Fruit fly (Drosophila melanogaster) whole organism, embryonic: ENCODE measurements around the gene Naa20A.

Experiments
- BEAF-32 ChIP-seq: fragments of 200-800 bp; sonication (Bioruptor generic); optimal IDR thresholded peaks from 3 replicates; lab custom pipeline; 2017; ENCODE audit warnings: missing biosample characterization, missing genetic modification characterization, mild to moderate bottlenecking, moderate library complexity, missing genetic modification reagents
- CG10654 ChIP-seq: fragments of 200-800 bp; sonication (Bioruptor generic); optimal IDR thresholded peaks from 2 replicates; lab custom pipeline; 2016; ENCODE audit warnings: missing biosample characterization, missing genetic modification characterization
- CG11695 ChIP-seq: fragments of 200-800 bp; sonication (Bioruptor generic); IDR thresholded peaks from 3 replicates; pipeline ENCODE4 v1.3.6; 2022; ENCODE audit warnings: missing biosample characterization, missing genetic modification characterization
- CG11723 ChIP-seq: fragments of 200-800 bp; sonication (Bioruptor generic); optimal IDR thresholded peaks from 2 replicates; lab custom pipeline; 2017; ENCODE audit warnings: missing biosample characterization, mild to moderate bottlenecking, missing genetic modification characterization
- CG12155 ChIP-seq: fragments of 200-800 bp; sonication (Bioruptor generic); optimal IDR thresholded peaks from 3 replicates; lab custom pipeline; 2016; ENCODE audit warnings: missing biosample characterization, missing genetic modification characterization
- CG13287 ChIP-seq: fragments of 200-800 bp; sonication (Bioruptor generic); IDR thresholded peaks from 2 replicates; pipeline ENCODE4 v1.3.6; 2022; ENCODE audit warnings: missing biosample characterization, missing genetic modification characterization; ENCODE audit not compliant: partially characterized antibody
- CG15269 ChIP-seq: fragments of 200-800 bp; sonication (Bioruptor generic); optimal IDR thresholded peaks from 2 replicates; lab custom pipeline; 2018; ENCODE audit warnings: missing biosample characterization, mild to moderate bottlenecking, missing genetic modification characterization, moderate library complexity
- CG17612 ChIP-seq: fragments of 200-800 bp; sonication (Bioruptor generic); IDR thresholded peaks from 2 replicates; pipeline ENCODE4 v1.3.6; 2022; ENCODE audit warnings: missing biosample characterization, missing genetic modification characterization
- CG18599 ChIP-seq: fragments of 200-800 bp; sonication (Bioruptor generic); optimal IDR thresholded peaks from 3 replicates; lab custom pipeline; 2017; ENCODE audit warnings: missing biosample characterization, missing genetic modification characterization, mild to moderate bottlenecking, moderate library complexity, missing genetic modification reagents
- CG2875 ChIP-seq: fragments of 200-800 bp; sonication (Bioruptor generic); optimal IDR thresholded peaks from 2 replicates; lab custom pipeline; 2017; ENCODE audit warnings: missing biosample characterization, mild to moderate bottlenecking, missing genetic modification characterization, missing genetic modification reagents
- CG2889 ChIP-seq: fragments of 200-800 bp; sonication (Bioruptor generic); IDR thresholded peaks from 3 replicates; pipeline ENCODE4 v1.3.6; 2022; ENCODE audit warnings: missing biosample characterization, missing genetic modification characterization
- CG31441 ChIP-seq: fragments of 200-800 bp; sonication (Bioruptor generic); IDR thresholded peaks from 2 replicates; pipeline ENCODE4 v1.3.6; 2022; ENCODE audit warnings: missing biosample characterization, missing genetic modification characterization
- CG3726 ChIP-seq: fragments of 200-800 bp; sonication (Bioruptor generic); IDR thresholded peaks from 3 replicates; pipeline ENCODE4, ENCODE4 v1.3.6; 2022; ENCODE audit warnings: missing biosample characterization, missing genetic modification characterization
- CG4617 ChIP-seq: fragments of 200-800 bp; sonication (Bioruptor generic); optimal IDR thresholded peaks from 3 replicates; lab custom pipeline; 2016; ENCODE audit warnings: missing biosample characterization, missing genetic modification characterization, borderline replicate concordance
- CG5180 ChIP-seq: fragments of 200-800 bp; sonication (Bioruptor generic); optimal IDR thresholded peaks from 3 replicates; lab custom pipeline; 2017; ENCODE audit warnings: missing biosample characterization, missing genetic modification characterization, mild to moderate bottlenecking, moderate library complexity, missing genetic modification reagents
- CG5953 ChIP-seq: fragments of 200-800 bp; sonication (Bioruptor generic); IDR thresholded peaks from 2 replicates; pipeline ENCODE4 v1.3.6; 2022; ENCODE audit warnings: missing biosample characterization, missing genetic modification characterization
- CG6272 ChIP-seq: fragments of 200-800 bp; sonication (Bioruptor generic); IDR thresholded peaks from 2 replicates; pipeline ENCODE4 v1.3.6; 2022; ENCODE audit warnings: missing biosample characterization, missing genetic modification characterization
- CG7372 ChIP-seq: fragments of 200-800 bp; sonication (Bioruptor generic); IDR thresholded peaks from 2 replicates; pipeline ENCODE4 v1.3.6; 2022; ENCODE audit warnings: missing biosample characterization, missing genetic modification characterization
- CG7963 ChIP-seq: fragments of 200-800 bp; sonication (Bioruptor generic); IDR thresholded peaks from 3 replicates; pipeline ENCODE4 v1.3.6; 2022; ENCODE audit warnings: missing biosample characterization, missing genetic modification characterization; ENCODE audit not compliant: partially characterized antibody
- CoRest ChIP-seq: fragments of 200-800 bp; sonication (Bioruptor generic); optimal IDR thresholded peaks from 3 replicates; lab custom pipeline; 2018; ENCODE audit warnings: missing biosample characterization, mild to moderate bottlenecking, missing genetic modification characterization, moderate library complexity
- Deaf1 ChIP-seq: fragments of 200-800 bp; optimal IDR thresholded peaks from 3 replicates; lab custom pipeline; 2019; ENCODE audit warnings: missing biosample characterization, mild to moderate bottlenecking, missing genetic modification characterization, moderate library complexity
- HLH3B ChIP-seq: fragments of 200-800 bp; sonication (Bioruptor generic); IDR thresholded peaks from 2 replicates; pipeline ENCODE4 v1.3.6; 2022; ENCODE audit warnings: missing biosample characterization, missing genetic modification characterization
- Hand ChIP-seq: fragments of 200-800 bp; sonication (Bioruptor generic); optimal IDR thresholded peaks from 2 replicates; lab custom pipeline; 2017; ENCODE audit warnings: mild to moderate bottlenecking, missing biosample characterization, missing genetic modification reagents, missing genetic modification characterization
- Hr39 ChIP-seq: fragments of >200 bp; optimal IDR thresholded peaks from 2 replicates; lab custom pipeline; 2017
- Mad ChIP-seq: fragments of 200-800 bp; sonication (Bioruptor generic); optimal IDR thresholded peaks from 2 replicates; lab custom pipeline; 2016; ENCODE audit warnings: missing biosample characterization, missing genetic modification characterization
- Mrtf ChIP-seq: fragments of 200-800 bp; sonication (Bioruptor generic); IDR thresholded peaks from 3 replicates; pipeline ENCODE4 v1.3.6; 2022; ENCODE audit warnings: missing biosample characterization, missing genetic modification characterization
- Xrp1 ChIP-seq: fragments of 200-800 bp; sonication (Bioruptor generic); IDR thresholded peaks from 2 replicates; pipeline ENCODE4 v1.3.6; 2022; ENCODE audit warnings: missing biosample characterization, missing genetic modification characterization
- YL-1 ChIP-seq: fragments of 200-800 bp; sonication (Bioruptor generic); optimal IDR thresholded peaks from 3 replicates; lab custom pipeline; 2017; ENCODE audit warnings: missing biosample characterization, mild to moderate bottlenecking, missing genetic modification characterization
- bigmax ChIP-seq: fragments of 200-800 bp; sonication (Bioruptor generic); optimal IDR thresholded peaks from 2 replicates; lab custom pipeline; 2018; ENCODE audit warnings: missing biosample characterization, mild to moderate bottlenecking, missing genetic modification characterization
- dm ChIP-seq: fragments of 200-800 bp; sonication (Bioruptor generic); optimal IDR thresholded peaks from 3 replicates; lab custom pipeline; 2016; ENCODE audit warnings: missing biosample characterization, missing genetic modification characterization
- fd102C ChIP-seq: fragments of 200-800 bp; sonication (Bioruptor generic); optimal IDR thresholded peaks from 2 replicates; lab custom pipeline; 2018; ENCODE audit warnings: missing biosample characterization, mild to moderate bottlenecking, missing genetic modification characterization, moderate library complexity
- fru ChIP-seq: fragments of >200 bp; optimal IDR thresholded peaks from 2 replicates; lab custom pipeline; 2017
- ftz-f1 ChIP-seq: fragments of 200-800 bp; sonication (Bioruptor generic); optimal IDR thresholded peaks from 2 replicates; lab custom pipeline; 2016; ENCODE audit warnings: missing biosample characterization, missing genetic modification characterization
- gcm ChIP-seq: fragments of 200-800 bp; sonication (Bioruptor generic); optimal IDR thresholded peaks from 2 replicates; lab custom pipeline; 2019; ENCODE audit warnings: missing biosample characterization, mild to moderate bottlenecking, missing genetic modification characterization, moderate library complexity
- gem ChIP-seq: fragments of 200-800 bp; sonication (Bioruptor generic); optimal IDR thresholded peaks from 2 replicates; lab custom pipeline; 2019; ENCODE audit warnings: missing biosample characterization, mild to moderate bottlenecking, missing genetic modification characterization, moderate library complexity
- gsb ChIP-seq: fragments of 200-800 bp; sonication (Bioruptor generic); IDR thresholded peaks from 2 replicates; pipeline ENCODE4 v1.3.6; 2022; ENCODE audit warnings: missing biosample characterization, missing genetic modification characterization
- ind ChIP-seq: fragments of 200-800 bp; sonication (Bioruptor generic); optimal IDR thresholded peaks from 3 replicates; lab custom pipeline; 2016; ENCODE audit warnings: missing biosample characterization, missing genetic modification characterization
- inv ChIP-seq: fragments of 200-800 bp; sonication (Bioruptor generic); IDR thresholded peaks from 2 replicates; pipeline ENCODE4 v1.3.6; 2022; ENCODE audit warnings: missing biosample characterization, missing genetic modification characterization; ENCODE audit not compliant: partially characterized antibody
- ken ChIP-seq: fragments of 200-800 bp; sonication (Bioruptor generic); IDR thresholded peaks from 3 replicates; pipeline ENCODE4 v1.3.6; 2022; ENCODE audit warnings: missing biosample characterization, missing genetic modification characterization
- nerfin-2 ChIP-seq: fragments of 200-800 bp; sonication (Bioruptor generic); IDR thresholded peaks from 2 replicates; pipeline ENCODE4 v1.3.6; 2022; ENCODE audit warnings: missing biosample characterization, missing genetic modification characterization; ENCODE audit not compliant: partially characterized antibody
- nmo ChIP-seq: fragments of 200-800 bp; sonication (Bioruptor generic); optimal IDR thresholded peaks from 2 replicates; lab custom pipeline; 2018; ENCODE audit warnings: missing biosample characterization, mild to moderate bottlenecking, missing genetic modification characterization, moderate library complexity
- otp ChIP-seq: fragments of 200-800 bp; sonication (Bioruptor generic); IDR thresholded peaks from 3 replicates; pipeline ENCODE4, ENCODE4 v1.3.6; 2022; ENCODE audit warnings: missing biosample characterization, missing genetic modification characterization
- slbo ChIP-seq: fragments of 200-800 bp; sonication (Bioruptor generic); IDR thresholded peaks from 2 replicates; pipeline ENCODE4 v1.3.6; 2022; ENCODE audit warnings: missing biosample characterization, missing genetic modification characterization
- sna ChIP-seq: fragments of 200-800 bp; sonication (Bioruptor generic); IDR thresholded peaks from 2 replicates; pipeline ENCODE4 v1.3.6; 2022; ENCODE audit warnings: missing biosample characterization, missing genetic modification characterization; ENCODE audit not compliant: partially characterized antibody
- stc ChIP-seq: fragments of 200-800 bp; sonication (Bioruptor generic); IDR thresholded peaks from 2 replicates; pipeline ENCODE4 v1.3.6; 2022; ENCODE audit warnings: missing biosample characterization, missing genetic modification characterization
- tio ChIP-seq: fragments of 200-800 bp; sonication (Bioruptor generic); optimal IDR thresholded peaks from 2 replicates; lab custom pipeline; 2017; ENCODE audit warnings: missing biosample characterization, missing genetic modification characterization, inconsistent platforms
- trem ChIP-seq: fragments of 200-800 bp; optimal IDR thresholded peaks from 3 replicates; lab custom pipeline; 2019; ENCODE audit warnings: missing biosample characterization, mild to moderate bottlenecking, missing genetic modification characterization, moderate library complexity
- z ChIP-seq: fragments of 200-800 bp; sonication (Bioruptor generic); IDR thresholded peaks from 3 replicates; pipeline ENCODE4 v1.3.6; 2022; ENCODE audit warnings: missing biosample characterization, missing genetic modification characterization

Naa20A gene

dm6 chrX:19597684-19598363 is 25.1 kb downstream of the Naa20A start, which contains the start of gene RpS10b (continued):
- TF ChIP-seq CG2875 (GFP tag; lab: Kevin White, UChicago) (peak; percentile 91), CG5180 (peak; percentile 84), gem (tag; lab: Kevin White, UChicago) (peak; percentile 57), dm (peak; percentile 95), CG4617 (GFP tag; lab: Kevin White, UChicago) (peak; percentile 57), YL-1 (GFP tag; lab: Kevin White, UChicago) (peak; percentile 99), sna (GFP tag; lab: Robert Waterston, UW) (peak; percentile 90), stc (peak; percentile 72; the same call in 1 of the 2 replicates), slbo (GFP tag; lab: Robert Waterston, UW) (peak; percentile 75), CG18599 (GFP tag; lab: Kevin White, UChicago) (peak; percentile 92), CG31441 (GFP tag; lab: Robert Waterston, UW) (peak; percentile 85), CG3726 (GFP tag; lab: Robert Waterston, UW) (peak; percentile 66; the same call in 2 of the 3 replicates), HLH3B (peak; percentile 57), CG7963 (GFP tag; lab: Robert Waterston, UW) (peak; percentile 78), inv (GFP tag; lab: Robert Waterston, UW) (peak; percentile 95), CG13287 (GFP tag; lab: Robert Waterston, UW) (peak; percentile 91), Xrp1 (GFP tag; lab: Robert Waterston, UW) (0 out of 2 replicates have a peak, but pooled peaks have one; percentile 6), Hand (GFP tag; lab: Kevin White, UChicago) (peak; percentile 90), ken (GFP tag; lab: Robert Waterston, UW) (peak; percentile 67), Hr39 (lab: Kevin White, UChicago) (no peak), bigmax (GFP tag; lab: Kevin White, UChicago) (peak; percentile 83), z (GFP tag; lab: Robert Waterston, UW) (no peak), ftz-f1 (GFP tag; lab: Kevin White, UChicago) (peak; percentile 56), ind (GFP tag; lab: Kevin White, UChicago) (peak; percentile 72), CG11695 (peak; percentile 73), CoRest (tag; lab: Kevin White, UChicago) (peak; percentile 77), CG11723 (GFP tag; lab: Kevin White, UChicago) (peak; percentile 93), CG12155 (peak; percentile 62), CG5953 (GFP tag; lab: Robert Waterston, UW) (peak; percentile 74), CG7372 (GFP tag; lab: Robert Waterston, UW) (peak; percentile 41), CG15269 (tag; lab: Kevin White, UChicago) (peak; percentile 78), gcm (GFP tag; lab: Kevin White, UChicago) (peak; percentile 82), nerfin-2 (peak; percentile 86), Deaf1 (tag; lab: Kevin White, UChicago) (peak; percentile 47), CG17612 (GFP tag; lab: Robert Waterston, UW) (peak; percentile 60; the same call in 1 of the 2 replicates), fd102C (GFP tag; lab: Kevin White, UChicago) (peak; percentile 79), otp (peak; percentile 87), CG6272 (GFP tag; lab: Robert Waterston, UW) (peak; percentile 63; the same call in 1 of the 2 replicates), BEAF-32 (peak; percentile 98), trem (tag; lab: Kevin White, UChicago) (peak; percentile 83), gsb (peak; percentile 56; the same call in 1 of the 2 replicates), tio (peak; percentile 62), CG2889 (GFP tag; lab: Robert Waterston, UW) (peak; percentile 51; the same call in 1 of the 3 replicates), nmo (peak; percentile 89), CG10654 (GFP tag; lab: Kevin White, UChicago) (peak; percentile 83), Mad (GFP tag; lab: Kevin White, UChicago) (peak; percentile 86), fru (no peak), Mrtf (peak; percentile 72; the same call in 2 of the 3 replicates)
